Fruit fly (Drosophila melanogaster): Measurements from ENCODE around the gene CG1910.

Gene CG1910

DNA sequence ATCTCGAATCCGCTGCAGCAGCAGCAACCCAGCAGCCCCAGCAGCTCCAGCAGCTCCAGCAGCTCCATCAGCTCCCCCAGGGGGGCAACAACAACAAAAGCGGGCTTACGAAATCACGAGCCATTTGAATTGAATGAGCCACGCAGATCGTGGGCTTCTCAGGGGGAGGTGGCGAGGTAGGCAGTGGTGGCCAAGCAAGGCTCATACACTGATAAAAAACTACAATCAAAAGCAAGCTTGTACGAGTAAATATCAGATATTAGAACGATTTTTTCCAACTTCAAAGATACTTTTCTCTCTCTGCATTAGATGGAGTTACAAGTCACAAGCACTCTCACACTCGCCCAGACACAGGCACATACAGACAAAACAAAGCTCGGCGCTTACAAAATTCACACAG, 38.3 kb upstream of the CG1910 start (continued):
- TF ChIP-seq fkh (GFP tag; optimal IDR thresholded peaks at IDR 0.05): no peak
- no peak for TF ChIP-seq CG11762 (GFP tag; optimal IDR thresholded peaks at IDR 0.05; ENCODE audit: insufficient read depth)
- peak; percentile 38 for TF ChIP-seq CG10631 (GFP tag; optimal IDR thresholded peaks at IDR 0.05)
- TF ChIP-seq spab (GFP tag; optimal IDR thresholded peaks at IDR 0.05): no peak
- TF ChIP-seq net (GFP tag; optimal IDR thresholded peaks at IDR 0.05): peak; percentile 48
- TF ChIP-seq Ets96B (tag; optimal IDR thresholded peaks at IDR 0.05): no peak
- TF ChIP-seq CG32006 (GFP tag; optimal IDR thresholded peaks at IDR 0.05): peak; percentile 63
- no peak for TF ChIP-seq CG1621 (tag; optimal IDR thresholded peaks at IDR 0.05)
- TF ChIP-seq CG15336 (GFP tag; IDR thresholded peaks at IDR 0.05): peak; percentile 83
- no peak for TF ChIP-seq Hr38 (GFP tag; optimal IDR thresholded peaks at IDR 0.05)
- TF ChIP-seq esn (GFP tag; optimal IDR thresholded peaks at IDR 0.05): peak; percentile 46
- peak; percentile 44 for TF ChIP-seq CG31627 (GFP tag; optimal IDR thresholded peaks at IDR 0.05)
- TF ChIP-seq CG8632 (GFP tag; optimal IDR thresholded peaks at IDR 0.05): no peak
- TF ChIP-seq dac (GFP tag; optimal IDR thresholded peaks at IDR 0.05): peak; percentile 74
- TF ChIP-seq achi (GFP tag; optimal IDR thresholded peaks at IDR 0.05): no peak
- no peak for TF ChIP-seq CG6792 (GFP tag; optimal IDR thresholded peaks at IDR 0.05)
- peak; percentile 77 for TF ChIP-seq Hr4 (GFP tag; optimal IDR thresholded peaks at IDR 0.05)
- no peak for TF ChIP-seq CG10669 (GFP tag; optimal IDR thresholded peaks at IDR 0.05)
- TF ChIP-seq CG9139 (GFP tag; optimal IDR thresholded peaks at IDR 0.05): no peak
- TF ChIP-seq Eip75B (GFP tag; optimal IDR thresholded peaks at IDR 0.05): peak; percentile 48
- peak; percentile 46 for TF ChIP-seq Hr39 (GFP tag; optimal IDR thresholded peaks at IDR 0.05)
- TF ChIP-seq salr (GFP tag; optimal IDR thresholded peaks at IDR 0.05): peak in 1 of 2 experiments; percentile 45
- peak; percentile 53 for TF ChIP-seq OdsH (GFP tag; optimal IDR thresholded peaks at IDR 0.05)
- peak; percentile 28 for TF ChIP-seq topi (GFP tag; optimal IDR thresholded peaks at IDR 0.05)
- TF ChIP-seq CG6854 (GFP tag; optimal IDR thresholded peaks at IDR 0.05): no peak
- TF ChIP-seq CG6276 (GFP tag; optimal IDR thresholded peaks at IDR 0.05): peak; percentile 70
- TF ChIP-seq pdm3 (GFP tag; optimal IDR thresholded peaks at IDR 0.05): peak; percentile 32
- TF ChIP-seq Blimp-1 (GFP tag; optimal IDR thresholded peaks at IDR 0.05): no peak
- no peak for TF ChIP-seq ss (GFP tag; optimal IDR thresholded peaks at IDR 0.05)

DNA sequence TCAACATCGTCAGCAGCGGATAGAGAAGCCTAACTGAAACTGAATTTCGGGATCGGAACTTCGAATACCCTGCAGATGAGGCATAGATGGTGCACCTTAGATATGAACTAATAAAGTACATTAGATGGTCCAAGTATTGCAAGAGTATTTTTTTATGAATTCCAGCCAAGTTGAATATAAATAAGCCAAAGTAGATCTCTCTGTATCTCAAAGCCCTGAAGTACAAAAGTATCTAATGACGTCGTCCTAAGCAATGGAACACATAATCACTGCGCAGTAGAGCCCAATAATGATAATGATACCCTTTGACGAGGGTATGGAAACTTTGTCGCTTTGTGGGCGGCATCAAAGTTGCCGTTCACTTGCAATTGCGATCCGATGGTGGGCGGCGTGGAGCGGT, 37.7 kb upstream of the CG1910 start:
- 0 out of 2 replicates have a peak, but pooled peaks have one; percentile 31 for TF ChIP-seq CG11294 (GFP tag; IDR thresholded peaks at IDR 0.05)
- TF ChIP-seq eg (GFP tag; IDR thresholded peaks at IDR 0.05): peak; percentile 46; the same call in 2 of the 3 replicates
- TF ChIP-seq achi (GFP tag; optimal IDR thresholded peaks at IDR 0.05): peak; percentile 17
- TF ChIP-seq esn (GFP tag; optimal IDR thresholded peaks at IDR 0.05): no peak
- TF ChIP-seq CG11902 (GFP tag; optimal IDR thresholded peaks at IDR 0.05): no peak
- peak; percentile 48 for TF ChIP-seq Hr4 (GFP tag; optimal IDR thresholded peaks at IDR 0.05)
- no peak for TF ChIP-seq Ets21C (GFP tag; optimal IDR thresholded peaks at IDR 0.05)
- TF ChIP-seq CG10631 (GFP tag; optimal IDR thresholded peaks at IDR 0.05): peak; percentile 15
- no peak for TF ChIP-seq CG8319 (GFP tag; optimal IDR thresholded peaks at IDR 0.05)
- no peak for TF ChIP-seq CG31627 (GFP tag; optimal IDR thresholded peaks at IDR 0.05)
- peak; percentile 34 for TF ChIP-seq CG6276 (GFP tag; optimal IDR thresholded peaks at IDR 0.05)
- no peak for TF ChIP-seq CG7368 (GFP tag; optimal IDR thresholded peaks at IDR 0.05)
- TF ChIP-seq dac (GFP tag; optimal IDR thresholded peaks at IDR 0.05): peak; percentile 13
- TF ChIP-seq CG4318 (GFP tag; optimal IDR thresholded peaks at IDR 0.05): peak; percentile 2
- peak; percentile 30; the same call in 1 of the 2 replicates for TF ChIP-seq CG15336 (GFP tag; IDR thresholded peaks at IDR 0.05)
- TF ChIP-seq Eip78C (GFP tag): peak; percentile 16
- TF ChIP-seq CG32006 (GFP tag; optimal IDR thresholded peaks at IDR 0.05): peak; percentile 64
- no peak for TF ChIP-seq Hr39 (GFP tag; optimal IDR thresholded peaks at IDR 0.05)

Measured in whole organism, prepupa.